Fruit fly (Drosophila melanogaster) whole organism, embryonic: Measurements from ENCODE around the gene CG13653.
A peak's percentile ranks its signal among the peaks of the same experiment; 100 is the strongest.

Experiments used
- Adf1 ChIP-seq: fragments of 200-800 bp; sonication (Bioruptor generic); IDR thresholded peaks from 2 replicates; pipeline ENCODE4 v1.3.6; 2022; ENCODE audit warnings: missing biosample characterization, missing genetic modification characterization
- Bteb2 ChIP-seq: fragments of 200-800 bp; sonication (Bioruptor generic); optimal IDR thresholded peaks from 2 replicates; lab custom pipeline; 2016; ENCODE audit warnings: missing biosample characterization, missing genetic modification characterization
- CG1024 ChIP-seq: fragments of 200-800 bp; sonication (Bioruptor generic); IDR thresholded peaks from 2 replicates; pipeline ENCODE4 v1.3.6; 2022; ENCODE audit warnings: missing biosample characterization, missing genetic modification characterization
- CG10366 ChIP-seq: fragments of 200-800 bp; sonication (Bioruptor generic); IDR thresholded peaks from 2 replicates; pipeline ENCODE4 v1.3.6; 2022; ENCODE audit warnings: missing biosample characterization, missing genetic modification characterization
- CG10462 ChIP-seq: fragments of 200-800 bp; sonication (Bioruptor generic); optimal IDR thresholded peaks from 2 replicates; lab custom pipeline; 2016; ENCODE audit warnings: missing biosample characterization, missing genetic modification characterization
- CG10543 ChIP-seq: fragments of 200-800 bp; sonication (Bioruptor generic); optimal IDR thresholded peaks from 3 replicates; lab custom pipeline; 2017; ENCODE audit warnings: missing biosample characterization, mild to moderate bottlenecking, missing genetic modification characterization, moderate library complexity
- CG12071 ChIP-seq: fragments of 200-800 bp; sonication (Bioruptor generic); optimal IDR thresholded peaks from 3 replicates; lab custom pipeline; 2018; ENCODE audit warnings: missing biosample characterization, mild to moderate bottlenecking, missing genetic modification characterization
- CG12769 ChIP-seq: fragments of 200-800 bp; sonication (Bioruptor generic); optimal IDR thresholded peaks from 2 replicates; lab custom pipeline; 2019; ENCODE audit warnings: missing biosample characterization, mild to moderate bottlenecking, missing genetic modification characterization, moderate library complexity
- CG13123 ChIP-seq: fragments of 200-800 bp; sonication (Bioruptor generic); optimal IDR thresholded peaks from 2 replicates; lab custom pipeline; 2016; ENCODE audit warnings: missing biosample characterization, missing genetic modification characterization
- CG15269 ChIP-seq: fragments of 200-800 bp; sonication (Bioruptor generic); optimal IDR thresholded peaks from 2 replicates; lab custom pipeline; 2018; ENCODE audit warnings: missing biosample characterization, mild to moderate bottlenecking, missing genetic modification characterization, moderate library complexity
- CG16813 ChIP-seq: fragments of 200-800 bp; sonication (Bioruptor generic); IDR thresholded peaks from 3 replicates; pipeline ENCODE4 v1.3.6; 2022; ENCODE audit warnings: missing biosample characterization, missing genetic modification characterization; ENCODE audit not compliant: partially characterized antibody
- CG18011 ChIP-seq: fragments of 200-800 bp; sonication (Bioruptor generic); optimal IDR thresholded peaks from 2 replicates; lab custom pipeline; 2017; ENCODE audit warnings: missing biosample characterization, missing genetic modification characterization, mild to moderate bottlenecking, moderate library complexity, missing genotype
- CG2129 ChIP-seq: fragments of 200-800 bp; sonication (Bioruptor generic); IDR thresholded peaks from 2 replicates; pipeline ENCODE4 v1.3.6; 2022; ENCODE audit warnings: missing biosample characterization, missing genetic modification characterization; ENCODE audit not compliant: partially characterized antibody
- CG2889 ChIP-seq: fragments of 200-800 bp; sonication (Bioruptor generic); IDR thresholded peaks from 3 replicates; pipeline ENCODE4 v1.3.6; 2022; ENCODE audit warnings: missing biosample characterization, missing genetic modification characterization
- CG32532 ChIP-seq: fragments of 200-800 bp; sonication (Bioruptor generic); IDR thresholded peaks from 2 replicates; pipeline ENCODE4 v1.3.6; 2022; ENCODE audit warnings: missing biosample characterization, missing genetic modification characterization
- CG34422 ChIP-seq: fragments of 200-800 bp; sonication (Bioruptor generic); IDR thresholded peaks from 3 replicates; pipeline ENCODE4 v1.3.6; 2022; ENCODE audit warnings: missing biosample characterization, missing genetic modification characterization
- CG4404 ChIP-seq: fragments of 200-800 bp; sonication (Bioruptor generic); IDR thresholded peaks from 2 replicates; pipeline ENCODE4 v1.3.6; 2022; ENCODE audit warnings: missing biosample characterization, missing genetic modification characterization
- CG8478 ChIP-seq: fragments of >200 bp; optimal IDR thresholded peaks from 2 replicates; lab custom pipeline; 2018
- CG9437 ChIP-seq: fragments of 200-800 bp; sonication (Bioruptor generic); optimal IDR thresholded peaks from 2 replicates; lab custom pipeline; 2018; ENCODE audit warnings: missing biosample characterization, mild to moderate bottlenecking, missing genetic modification characterization
- Fer2 ChIP-seq: fragments of 200-800 bp; sonication (Bioruptor generic); optimal IDR thresholded peaks from 2 replicates; lab custom pipeline; 2018; ENCODE audit warnings: missing biosample characterization, mild to moderate bottlenecking, missing genetic modification characterization, moderate library complexity
- Gug ChIP-seq: fragments of 200-800 bp; sonication (Bioruptor generic); IDR thresholded peaks from 4 replicates; pipeline ENCODE4 v1.3.6; 2022; ENCODE audit warnings: missing biosample characterization, missing genetic modification characterization
- HLH54F ChIP-seq: fragments of 200-800 bp; sonication (Bioruptor generic); optimal IDR thresholded peaks from 3 replicates; lab custom pipeline; 2016; ENCODE audit warnings: missing biosample characterization, missing genetic modification characterization
- Mad ChIP-seq: fragments of 200-800 bp; sonication (Bioruptor generic); optimal IDR thresholded peaks from 2 replicates; lab custom pipeline; 2016; ENCODE audit warnings: missing biosample characterization, missing genetic modification characterization
- Oaz ChIP-seq: fragments of 200-800 bp; sonication (Bioruptor generic); IDR thresholded peaks from 2 replicates; pipeline ENCODE4 v1.3.6; 2022; ENCODE audit warnings: missing biosample characterization, missing genetic modification characterization
- Opbp ChIP-seq: fragments of 200-800 bp; sonication (Bioruptor generic); IDR thresholded peaks from 3 replicates; pipeline ENCODE4 v1.3.6; 2022; ENCODE audit warnings: missing biosample characterization, missing genetic modification characterization; ENCODE audit not compliant: partially characterized antibody
- Pdp1 ChIP-seq, 2 experiments: fragments of 200-800 bp; sonication (Bioruptor generic); optimal IDR thresholded peaks; 3 replicates each; lab custom pipeline; 2016; ENCODE audit warnings: missing biosample characterization in 2 of 2, missing genetic modification characterization in 2 of 2, mild to moderate bottlenecking in 1 of 2, moderate library complexity in 1 of 2
- Xrp1 ChIP-seq: fragments of 200-800 bp; sonication (Bioruptor generic); IDR thresholded peaks from 2 replicates; pipeline ENCODE4 v1.3.6; 2022; ENCODE audit warnings: missing biosample characterization, missing genetic modification characterization
- abd-A ChIP-seq: fragments of 200-800 bp; sonication (Bioruptor generic); optimal IDR thresholded peaks from 3 replicates; lab custom pipeline; 2019; ENCODE audit warnings: missing biosample characterization, mild to moderate bottlenecking, missing genetic modification characterization, moderate library complexity
- cato ChIP-seq: fragments of 200-800 bp; sonication (Bioruptor generic); optimal IDR thresholded peaks from 2 replicates; lab custom pipeline; 2016; ENCODE audit warnings: missing biosample characterization, missing genetic modification characterization, borderline replicate concordance
- cwo ChIP-seq: fragments of 200-800 bp; sonication (Bioruptor generic); optimal IDR thresholded peaks from 3 replicates; lab custom pipeline; 2017; ENCODE audit warnings: missing biosample characterization, missing genetic modification characterization, mild to moderate bottlenecking, moderate library complexity, missing genetic modification reagents
- dysf ChIP-seq: fragments of 200-800 bp; sonication (Bioruptor generic); IDR thresholded peaks from 3 replicates; pipeline ENCODE4 v1.3.6; 2022; ENCODE audit warnings: missing biosample characterization, missing genetic modification characterization
- ewg ChIP-seq: fragments of 200-800 bp; sonication (Bioruptor generic); optimal IDR thresholded peaks from 3 replicates; lab custom pipeline; 2017; ENCODE audit warnings: mild to moderate bottlenecking, missing biosample characterization, missing genetic modification reagents, missing genetic modification characterization
- fd102C ChIP-seq: fragments of 200-800 bp; sonication (Bioruptor generic); optimal IDR thresholded peaks from 2 replicates; lab custom pipeline; 2018; ENCODE audit warnings: missing biosample characterization, mild to moderate bottlenecking, missing genetic modification characterization, moderate library complexity
- hbn ChIP-seq: fragments of 200-800 bp; sonication (Bioruptor generic); IDR thresholded peaks from 2 replicates; pipeline ENCODE4 v1.3.6; 2022; ENCODE audit warnings: missing biosample characterization, missing genetic modification characterization; ENCODE audit not compliant: partially characterized antibody
- insv ChIP-seq, 2 experiments: fragments of 200-800 bp; sonication (Bioruptor generic); optimal IDR thresholded peaks; 3 replicates each; lab custom pipeline; 2016 to 2018; ENCODE audit warnings: missing biosample characterization in 2 of 2, missing genetic modification characterization in 2 of 2
- kah ChIP-seq: fragments of 200-800 bp; sonication (Bioruptor generic); optimal IDR thresholded peaks from 2 replicates; lab custom pipeline; 2018; ENCODE audit warnings: missing biosample characterization, mild to moderate bottlenecking, missing genetic modification characterization
- lilli ChIP-seq: fragments of 200-800 bp; sonication (Bioruptor generic); optimal IDR thresholded peaks from 3 replicates; lab custom pipeline; 2016; ENCODE audit warnings: missing biosample characterization, missing genetic modification characterization
- nerfin-2 ChIP-seq: fragments of 200-800 bp; sonication (Bioruptor generic); IDR thresholded peaks from 2 replicates; pipeline ENCODE4 v1.3.6; 2022; ENCODE audit warnings: missing biosample characterization, missing genetic modification characterization; ENCODE audit not compliant: partially characterized antibody
- oc ChIP-seq: fragments of 200-800 bp; sonication (Bioruptor generic); optimal IDR thresholded peaks from 2 replicates; lab custom pipeline; 2018; ENCODE audit warnings: missing biosample characterization, mild to moderate bottlenecking, missing genetic modification characterization, moderate library complexity
- odd ChIP-seq: fragments of 200-800 bp; sonication (Bioruptor generic); optimal IDR thresholded peaks from 2 replicates; lab custom pipeline; 2017; ENCODE audit warnings: missing biosample characterization, mild to moderate bottlenecking, missing genetic modification characterization
- otp ChIP-seq: fragments of 200-800 bp; sonication (Bioruptor generic); IDR thresholded peaks from 3 replicates; pipeline ENCODE4, ENCODE4 v1.3.6; 2022; ENCODE audit warnings: missing biosample characterization, missing genetic modification characterization
- psq ChIP-seq: fragments of 200-800 bp; sonication (Bioruptor generic); optimal IDR thresholded peaks from 2 replicates; lab custom pipeline; 2017; ENCODE audit warnings: missing biosample characterization, missing genetic modification characterization
- ro ChIP-seq: fragments of 200-800 bp; sonication (Bioruptor generic); IDR thresholded peaks from 2 replicates; pipeline ENCODE4 v1.3.6; 2022; ENCODE audit warnings: missing biosample characterization, missing genetic modification characterization
- sd ChIP-seq: fragments of 200-800 bp; sonication (Bioruptor generic); optimal IDR thresholded peaks from 3 replicates; lab custom pipeline; 2018; ENCODE audit warnings: missing biosample characterization, mild to moderate bottlenecking, missing genetic modification characterization, moderate library complexity
- sob ChIP-seq: fragments of 200-800 bp; sonication (Bioruptor generic); IDR thresholded peaks from 2 replicates; pipeline ENCODE4 v1.3.6; 2022; ENCODE audit warnings: missing biosample characterization, missing genetic modification characterization
- twi ChIP-seq: fragments of 200-800 bp; optimal IDR thresholded peaks from 2 replicates; lab custom pipeline; 2019; ENCODE audit warnings: missing biosample characterization, mild to moderate bottlenecking, missing genetic modification characterization, moderate library complexity
- unc-4 ChIP-seq: fragments of 200-800 bp; sonication (Bioruptor generic); IDR thresholded peaks from 2 replicates; pipeline ENCODE4 v1.3.6; 2022; ENCODE audit warnings: missing biosample characterization, missing genetic modification characterization; ENCODE audit not compliant: partially characterized antibody
- usp ChIP-seq: fragments of >200 bp; optimal IDR thresholded peaks from 2 replicates; lab custom pipeline; 2017; ENCODE audit warnings: missing biosample characterization, missing genetic modification characterization
- vfl ChIP-seq: fragments of 200-800 bp; sonication (Bioruptor generic); optimal IDR thresholded peaks from 2 replicates; lab custom pipeline; 2016; ENCODE audit warnings: missing biosample characterization, missing genetic modification characterization
- zfh1 ChIP-seq: fragments of 200-800 bp; sonication (Bioruptor generic); IDR thresholded peaks from 3 replicates; pipeline ENCODE4 v1.3.6; 2022; ENCODE audit warnings: missing biosample characterization, missing genetic modification characterization

The CG13653 gene

DNA sequence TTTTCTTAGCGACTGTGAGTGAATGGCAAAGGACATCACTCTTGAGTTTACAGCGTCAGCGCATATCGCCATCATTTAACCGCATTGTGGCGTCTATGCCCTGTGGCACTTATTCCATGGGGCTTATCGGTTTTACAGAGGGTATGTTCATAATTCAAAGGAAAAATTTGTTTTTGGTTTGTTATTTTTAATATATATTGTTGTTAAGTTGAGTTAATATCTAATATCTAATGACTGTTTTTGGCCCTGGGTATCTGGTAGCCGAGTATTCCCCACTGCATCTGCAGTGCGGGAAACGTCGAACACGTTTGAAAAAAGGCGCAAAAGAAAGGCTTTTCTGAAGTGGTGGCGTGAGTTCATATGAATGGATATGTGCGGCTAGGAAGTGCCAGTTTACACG is 16.8 kb upstream of the CG13653 start (continued):
- TF ChIP-seq unc-4 (GFP tag; lab: Robert Waterston, UW), result no peak
- TF ChIP-seq oc (tag; lab: Kevin White, UChicago), result peak; percentile 66
- peak; percentile 62 for TF ChIP-seq CG10462 (GFP tag; lab: Kevin White, UChicago)
- TF ChIP-seq CG9437 (GFP tag; lab: Kevin White, UChicago), result peak; percentile 38
- no peak for TF ChIP-seq cwo
- no peak for TF ChIP-seq Fer2
- TF ChIP-seq kah (GFP tag; lab: Kevin White, UChicago), result no peak
- peak; percentile 77; the same call in 2 of the 3 replicates for TF ChIP-seq CG34422
- no peak for TF ChIP-seq CG12071 (GFP tag; lab: Kevin White, UChicago)
- TF ChIP-seq hbn (GFP tag; lab: Robert Waterston, UW), result no peak
- TF ChIP-seq Mad (GFP tag; lab: Kevin White, UChicago), result peak; percentile 63
- peak; percentile 60 for TF ChIP-seq ewg (GFP tag; lab: Kevin White, UChicago)
- TF ChIP-seq CG1024, result peak; percentile 55
- TF ChIP-seq insv (GFP tag; optimal IDR thresholded peaks at IDR 0.05; lab: Kevin White, UChicago), result no peak
- peak; percentile 68 for TF ChIP-seq lilli (GFP tag; lab: Kevin White, UChicago)
- no peak; the same call in 1 of the 2 replicates for TF ChIP-seq sob (GFP tag; lab: Robert Waterston, UW)
- TF ChIP-seq Bteb2 (GFP tag; lab: Kevin White, UChicago), result peak; percentile 11
- TF ChIP-seq CG12769 (tag; lab: Kevin White, UChicago), result peak; percentile 33
- 0 out of 2 replicates have a peak, but pooled peaks have one; percentile 26 for TF ChIP-seq nerfin-2 (GFP tag; lab: Robert Waterston, UW)
- 0 out of 4 replicates have a peak, but pooled peaks have one; percentile 15 for TF ChIP-seq Gug (GFP tag; lab: Robert Waterston, UW)
- TF ChIP-seq Opbp (GFP tag; lab: Robert Waterston, UW), result no peak
- TF ChIP-seq otp (GFP tag; lab: Robert Waterston, UW), result peak; percentile 89
- no peak for TF ChIP-seq usp (GFP tag; lab: Kevin White, UChicago)
- TF ChIP-seq ro (GFP tag; lab: Robert Waterston, UW), result peak; percentile 49; the same call in 1 of the 2 replicates
- peak; percentile 42; the same call in 1 of the 3 replicates for TF ChIP-seq CG16813 (GFP tag; lab: Robert Waterston, UW)
- TF ChIP-seq vfl (GFP tag; lab: Kevin White, UChicago), result no peak
- 0 out of 3 replicates have a peak, but pooled peaks have one; percentile 28 for TF ChIP-seq dysf (GFP tag; lab: Robert Waterston, UW)
- TF ChIP-seq CG2889, result peak; percentile 65; the same call in 2 of the 3 replicates
- TF ChIP-seq fd102C (GFP tag; lab: Kevin White, UChicago), result peak; percentile 89
- TF ChIP-seq psq (GFP tag; lab: Kevin White, UChicago), result peak; percentile 25
- peak; percentile 66 for TF ChIP-seq CG10366 (GFP tag; lab: Robert Waterston, UW)
- no peak for TF ChIP-seq CG10543 (GFP tag; lab: Kevin White, UChicago)
- TF ChIP-seq odd (GFP tag; lab: Kevin White, UChicago), result peak; percentile 13
- TF ChIP-seq HLH54F (GFP tag; lab: Kevin White, UChicago), result peak; percentile 17
- no peak for TF ChIP-seq Pdp1 (GFP tag; optimal IDR thresholded peaks at IDR 0.05; lab: Kevin White, UChicago)
- TF ChIP-seq Oaz (GFP tag; lab: Robert Waterston, UW), result no peak
- TF ChIP-seq CG18011 (GFP tag; lab: Kevin White, UChicago), result no peak
- no peak for TF ChIP-seq CG32532
- TF ChIP-seq CG4404 (GFP tag; lab: Robert Waterston, UW), result peak; percentile 93
- TF ChIP-seq abd-A (tag; lab: Kevin White, UChicago), result no peak
- TF ChIP-seq twi (tag; lab: Kevin White, UChicago), result peak; percentile 79
- TF ChIP-seq zfh1 (GFP tag; lab: Robert Waterston, UW), result peak; percentile 86; the same call in 2 of the 3 replicates
- TF ChIP-seq Adf1 (GFP tag; lab: Robert Waterston, UW), result no peak
- TF ChIP-seq CG15269 (tag; lab: Kevin White, UChicago), result peak; percentile 57
- TF ChIP-seq Xrp1 (GFP tag; lab: Robert Waterston, UW), result peak; percentile 88
- no peak for TF ChIP-seq CG8478
- TF ChIP-seq sd (tag; lab: Kevin White, UChicago), result no peak
- peak; percentile 16 for TF ChIP-seq cato (GFP tag; lab: Kevin White, UChicago)
- TF ChIP-seq CG2129 (GFP tag; lab: Robert Waterston, UW), result no peak
- no peak for TF ChIP-seq CG13123 (GFP tag; lab: Kevin White, UChicago)
